Worm (Caenorhabditis elegans): ENCODE measurements around the gene T28C6.10.

The T28C6.10 gene

DNA sequence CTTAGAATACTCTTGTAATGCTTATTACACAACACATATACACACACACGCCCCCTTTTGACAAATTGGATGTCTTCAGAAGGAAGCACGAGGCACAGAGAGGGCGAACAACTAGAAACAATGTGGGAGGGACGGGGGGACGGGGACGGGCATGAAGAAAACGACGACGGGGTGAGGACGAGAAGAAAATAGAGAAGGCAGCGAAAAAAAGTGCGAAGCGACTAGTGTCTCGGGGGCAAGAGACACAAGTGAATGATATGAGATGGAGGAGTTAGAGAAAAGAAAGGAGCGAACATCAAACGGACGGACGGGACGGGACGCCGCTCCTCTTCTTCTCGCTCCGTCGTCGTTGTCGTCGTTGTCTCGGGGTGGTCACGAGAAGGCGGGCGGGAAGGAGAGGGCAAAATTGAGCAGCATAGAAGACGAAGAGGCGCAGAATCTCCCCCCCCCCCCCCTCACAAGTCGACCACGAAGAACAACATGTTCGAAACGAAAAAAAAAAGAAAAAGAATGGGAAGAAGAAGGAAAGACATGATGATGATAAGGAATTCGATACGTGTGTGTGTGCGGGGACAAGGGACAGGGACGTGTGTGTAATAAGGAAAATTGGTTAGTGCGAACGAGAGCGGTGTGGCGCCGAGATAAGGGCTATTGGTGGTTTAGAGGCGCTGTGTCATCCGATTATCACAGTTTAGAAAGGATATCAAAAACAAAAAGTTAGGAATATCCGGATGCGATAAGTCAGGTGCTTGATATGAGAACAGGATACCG is 22.7 kb upstream of the T28C6.10 start (continued):
- peak; percentile 69 for TF ChIP-seq nhr-90 (tag; optimal IDR thresholded peaks at IDR 0.05)
- TF ChIP-seq somi-1 (GFP tag; optimal IDR thresholded peaks at IDR 0.05): peak; percentile 94
- no peak for TF ChIP-seq nhr-179 (tag; optimal IDR thresholded peaks at IDR 0.05)
- TF ChIP-seq aptf-3 (GFP tag; IDR thresholded peaks at IDR 0.05): no peak
- TF ChIP-seq sdz-38 (tag; optimal IDR thresholded peaks at IDR 0.05): no peak
- TF ChIP-seq ccch-3 (GFP tag; optimal IDR thresholded peaks at IDR 0.05): no peak
- no peak for TF ChIP-seq nhr-120 (GFP tag; IDR thresholded peaks at IDR 0.05)
- no peak; the same call in 1 of the 2 replicates for TF ChIP-seq K11D2.4 (GFP tag; IDR thresholded peaks at IDR 0.05)
- peak; percentile 92 for TF ChIP-seq ets-4 (GFP tag; optimal IDR thresholded peaks at IDR 0.05)
- peak; percentile 89 for TF ChIP-seq madf-10 (tag; optimal IDR thresholded peaks at IDR 0.05)
- no peak for TF ChIP-seq lag-1 (GFP tag; IDR thresholded peaks at IDR 0.05)
- TF ChIP-seq repo-1 (tag; optimal IDR thresholded peaks at IDR 0.05): peak; percentile 83
- peak; percentile 12 for TF ChIP-seq F23B12.7 (tag; optimal IDR thresholded peaks at IDR 0.05; ENCODE audit: insufficient read depth)
- TF ChIP-seq bed-1 (GFP tag; IDR thresholded peaks at IDR 0.05): no peak
- peak; percentile 100 for TF ChIP-seq zfh-2 (GFP tag; conservative IDR thresholded peaks at IDR 0.05)
- no peak for TF ChIP-seq D2030.7 (GFP tag; IDR thresholded peaks at IDR 0.05)
- TF ChIP-seq egl-44 (GFP tag; IDR thresholded peaks at IDR 0.05): 0 out of 2 replicates have a peak, but pooled peaks have one; percentile 60
- TF ChIP-seq ceh-58 (GFP tag; IDR thresholded peaks at IDR 0.05): no peak
- TF ChIP-seq T26A5.8 (tag; optimal IDR thresholded peaks at IDR 0.05): no peak
- 0 out of 2 replicates have a peak, but pooled peaks have one; percentile 71 for TF ChIP-seq nfyb-1 (GFP tag; IDR thresholded peaks at IDR 0.05)
- peak in 1 of 3 experiments; percentile 56 for TF ChIP-seq lin-35 (GFP tag; optimal IDR thresholded peaks at IDR 0.05)
- peak; percentile 36 for TF ChIP-seq snpc-4 (GFP tag; optimal IDR thresholded peaks at IDR 0.05)
- peak; percentile 1 to 71 (median 68) for TF ChIP-seq snpc-4 (tag; optimal IDR thresholded peaks at IDR 0.05)
- TF ChIP-seq F39B2.1 (GFP tag; IDR thresholded peaks at IDR 0.05): no peak
- TF ChIP-seq snpc-1.3 (tag; optimal IDR thresholded peaks at IDR 0.05; ENCODE audit: insufficient read depth): no peak
- TF ChIP-seq F49E8.2 (tag; optimal IDR thresholded peaks at IDR 0.05; ENCODE audit: insufficient read depth): no peak
- no peak for TF ChIP-seq tbx-9 (tag; optimal IDR thresholded peaks at IDR 0.05; ENCODE audit: borderline replicate concordance)
- TF ChIP-seq F57C9.4 (tag; optimal IDR thresholded peaks at IDR 0.05): no peak
- no peak for TF ChIP-seq nfya-1 (tag; optimal IDR thresholded peaks at IDR 0.05; ENCODE audit: borderline replicate concordance, insufficient read depth)
- no peak for TF ChIP-seq Y53F4B.3 (GFP tag; IDR thresholded peaks at IDR 0.05)
- peak; percentile 79 for TF ChIP-seq ceh-27 (GFP tag; optimal IDR thresholded peaks at IDR 0.05)
- TF ChIP-seq Y67H2A.10 (GFP tag; conservative IDR thresholded peaks at IDR 0.05): no peak
- TF ChIP-seq C17E4.6 (GFP tag; IDR thresholded peaks at IDR 0.05): no peak
- no peak for TF ChIP-seq ztf-25 (GFP tag; IDR thresholded peaks at IDR 0.05)
- TF ChIP-seq Y53G8AR.9 (GFP tag; conservative IDR thresholded peaks at IDR 0.05): no peak
- TF ChIP-seq mel-28 (tag; optimal IDR thresholded peaks at IDR 0.05; ENCODE audit: borderline replicate concordance): no peak

DNA sequence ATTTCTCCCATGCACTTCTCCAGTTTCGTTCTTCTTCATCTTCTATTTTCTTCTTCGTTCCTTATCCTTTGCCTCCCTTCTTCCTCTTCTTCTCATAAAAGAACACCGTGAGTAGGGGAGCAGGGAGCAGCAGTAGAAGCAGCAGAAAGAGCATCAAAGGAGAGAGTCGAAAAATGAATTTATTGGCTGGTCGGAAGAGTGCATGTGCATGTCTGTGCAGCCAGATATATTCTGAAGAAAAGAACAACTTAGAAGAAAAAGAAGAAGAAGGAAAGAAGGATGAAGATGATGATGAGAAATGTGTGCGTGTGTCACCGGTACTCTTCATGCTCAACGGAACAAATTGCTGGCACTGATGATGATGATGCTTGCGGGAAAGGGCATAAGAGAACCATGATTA is 21.5 kb upstream of the T28C6.10 start:
- TF ChIP-seq chd-7 (tag; optimal IDR thresholded peaks at IDR 0.05): no peak
- TF ChIP-seq K12H6.12 (tag; optimal IDR thresholded peaks at IDR 0.05): peak; percentile 16
- TF ChIP-seq aptf-3 (GFP tag; IDR thresholded peaks at IDR 0.05): no peak
- no peak for TF ChIP-seq mxl-1 (tag; optimal IDR thresholded peaks at IDR 0.05)
- no peak for TF ChIP-seq snpc-4 (GFP tag; optimal IDR thresholded peaks at IDR 0.05)
- TF ChIP-seq snpc-4 (tag; optimal IDR thresholded peaks at IDR 0.05): no peak
- TF ChIP-seq ZK185.1 (tag; optimal IDR thresholded peaks at IDR 0.05; ENCODE audit: poor library complexity, severe bottlenecking): no peak
- no peak for TF ChIP-seq lin-40 (tag; optimal IDR thresholded peaks at IDR 0.05)
- no peak for TF ChIP-seq mes-4 (tag; optimal IDR thresholded peaks at IDR 0.05)

Data from whole organism, young adult.